Worm (Caenorhabditis elegans): ENCODE results near the gene tap-1.

tap-1 gene

DNA sequence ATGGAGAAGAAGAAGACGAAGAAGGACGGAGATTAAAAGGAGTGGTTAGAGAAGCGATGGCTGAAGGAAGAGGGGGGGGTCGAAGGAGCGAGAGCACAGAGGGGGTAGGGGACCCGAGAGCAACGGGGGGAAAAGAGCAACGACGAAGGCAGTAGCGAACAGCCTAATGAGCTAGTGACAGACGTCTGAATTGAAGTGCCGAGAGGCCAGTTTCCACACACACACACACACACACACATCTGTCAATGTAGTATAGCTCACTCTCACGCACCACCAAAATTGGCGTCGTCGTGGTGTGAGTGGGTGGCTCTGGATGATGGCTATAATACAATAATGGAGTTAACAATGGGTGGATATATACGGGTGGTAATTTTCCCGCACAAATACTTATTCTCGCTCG lies 47.3 kb downstream of the tap-1 start (continued):
- TF ChIP-seq snpc-1.2 (GFP tag; IDR thresholded peaks at IDR 0.05): no peak
- no peak for TF ChIP-seq gei-8 (GFP tag; optimal IDR thresholded peaks at IDR 0.05)
- TF ChIP-seq F26F4.8 (GFP tag; conservative IDR thresholded peaks at IDR 0.05): no peak
- TF ChIP-seq unc-130 (GFP tag; optimal IDR thresholded peaks at IDR 0.05): no peak
- no peak for TF ChIP-seq ama-1 (optimal IDR thresholded peaks at IDR 0.05)
- no peak for TF ChIP-seq mes-2 (tag; optimal IDR thresholded peaks at IDR 0.05; ENCODE audit: poor library complexity, severe bottlenecking)
- TF ChIP-seq tag-97 (GFP tag; IDR thresholded peaks at IDR 0.05): no peak
- TF ChIP-seq lin-29 (GFP tag; IDR thresholded peaks at IDR 0.05): no peak
- TF ChIP-seq zfp-3 (GFP tag; conservative IDR thresholded peaks at IDR 0.05): no peak
- TF ChIP-seq lin-1 (GFP tag; IDR thresholded peaks at IDR 0.05): no peak
- TF ChIP-seq mxl-2 (GFP tag; conservative IDR thresholded peaks at IDR 0.05): no peak
- peak; percentile 28 for TF ChIP-seq mep-1 (tag; optimal IDR thresholded peaks at IDR 0.05)
- no peak for TF ChIP-seq fos-1 (tag; optimal IDR thresholded peaks at IDR 0.05)
- no peak for TF ChIP-seq cey-2 (tag; optimal IDR thresholded peaks at IDR 0.05; ENCODE audit: borderline replicate concordance, insufficient read depth)
- no peak for TF ChIP-seq ZK546.5 (tag; optimal IDR thresholded peaks at IDR 0.05)
- TF ChIP-seq ztf-7 (tag; optimal IDR thresholded peaks at IDR 0.05): no peak
- TF ChIP-seq dmd-6 (GFP tag; IDR thresholded peaks at IDR 0.05): 0 out of 2 replicates have a peak, but pooled peaks have one; percentile 14
- no peak for TF ChIP-seq zip-11 (GFP tag; IDR thresholded peaks at IDR 0.05)
- peak; percentile 72; the same call in 1 of the 2 replicates for TF ChIP-seq egl-43 (GFP tag; IDR thresholded peaks at IDR 0.05)
- TF ChIP-seq ceh-62 (tag; optimal IDR thresholded peaks at IDR 0.05): no peak
- TF ChIP-seq dve-1 (tag; optimal IDR thresholded peaks at IDR 0.05; ENCODE audit: insufficient read depth): no peak
- TF ChIP-seq madf-9 (GFP tag; conservative IDR thresholded peaks at IDR 0.05): no peak
- no peak for TF ChIP-seq madf-5 (GFP tag; IDR thresholded peaks at IDR 0.05)
- TF ChIP-seq daf-12 (tag; optimal IDR thresholded peaks at IDR 0.05): no peak
- TF ChIP-seq Y105C5A.15 (GFP tag; IDR thresholded peaks at IDR 0.05): no peak
- no peak for TF ChIP-seq php-3 (GFP tag; IDR thresholded peaks at IDR 0.05)
- TF ChIP-seq rbr-2 (tag; optimal IDR thresholded peaks at IDR 0.05): no peak
- no peak for TF ChIP-seq dmd-9 (GFP tag; IDR thresholded peaks at IDR 0.05)
- TF ChIP-seq aha-1 (tag): peak; percentile 93
- no peak for TF ChIP-seq nhr-41 (GFP tag; IDR thresholded peaks at IDR 0.05)
- no peak for TF ChIP-seq nhr-237 (tag; optimal IDR thresholded peaks at IDR 0.05)
- TF ChIP-seq nhr-76 (tag; optimal IDR thresholded peaks at IDR 0.05): no peak
- TF ChIP-seq nhr-28 (tag; optimal IDR thresholded peaks at IDR 0.05): no peak
- no peak for TF ChIP-seq F44E2.7 (GFP tag; IDR thresholded peaks at IDR 0.05)
- no peak for TF ChIP-seq ces-1 (GFP tag; optimal IDR thresholded peaks at IDR 0.05)
- no peak for TF ChIP-seq ceh-28 (tag; optimal IDR thresholded peaks at IDR 0.05)
- no peak for TF ChIP-seq nhr-6 (tag; optimal IDR thresholded peaks at IDR 0.05)
- TF ChIP-seq lsy-2 (tag; optimal IDR thresholded peaks at IDR 0.05): peak in 1 of 2 experiments; percentile 46
- TF ChIP-seq mdt-29 (GFP tag; IDR thresholded peaks at IDR 0.05): no peak
- 0 out of 2 replicates have a peak, but pooled peaks have one; percentile 44 for TF ChIP-seq hmg-1.1 (GFP tag; IDR thresholded peaks at IDR 0.05)
- no peak for TF ChIP-seq nhr-111 (GFP tag; optimal IDR thresholded peaks at IDR 0.05)
- peak in 1 of 2 experiments; percentile 62 for TF ChIP-seq unc-62 (GFP tag; optimal IDR thresholded peaks at IDR 0.05 in 1 of 2)
- TF ChIP-seq unc-62 (tag; optimal IDR thresholded peaks at IDR 0.05): no peak
- TF ChIP-seq nhr-10 (tag; optimal IDR thresholded peaks at IDR 0.05): no peak

DNA sequence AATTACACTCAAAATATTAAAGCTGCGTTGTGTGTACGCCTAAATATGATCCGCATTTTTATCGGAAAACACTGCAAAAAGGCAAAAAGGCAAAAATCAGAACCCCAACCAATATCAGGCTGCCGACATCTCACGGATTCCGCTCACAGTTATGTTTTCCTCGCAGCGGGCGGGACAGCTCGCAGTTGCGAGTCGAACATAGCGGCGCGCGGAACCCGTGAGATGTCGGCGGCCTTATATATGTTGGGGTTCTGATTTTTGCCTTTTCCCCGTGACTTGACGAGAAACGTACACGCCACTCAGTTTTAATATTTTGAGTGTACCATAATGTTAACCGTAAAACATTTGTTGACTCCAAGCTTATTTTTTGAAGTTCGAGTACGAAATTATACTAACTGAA lies 48.0 kb downstream of the tap-1 start:
- TF ChIP-seq D1046.2 (GFP tag; IDR thresholded peaks at IDR 0.05): 0 out of 2 replicates have a peak, but pooled peaks have one; percentile 30
- TF ChIP-seq egl-43 (GFP tag; IDR thresholded peaks at IDR 0.05): 0 out of 2 replicates have a peak, but pooled peaks have one; percentile 48
- TF ChIP-seq Y105C5A.15 (GFP tag; IDR thresholded peaks at IDR 0.05): no peak
- peak; percentile 26 for TF ChIP-seq snpc-4 (tag; optimal IDR thresholded peaks at IDR 0.05)

Data from whole organism, L4 larva.